Fruit fly (Drosophila melanogaster): ENCODE measurements around the gene CG11317.
A peak's percentile ranks its signal among the peaks of the same experiment; 100 is the strongest.

CG11317 gene

DNA sequence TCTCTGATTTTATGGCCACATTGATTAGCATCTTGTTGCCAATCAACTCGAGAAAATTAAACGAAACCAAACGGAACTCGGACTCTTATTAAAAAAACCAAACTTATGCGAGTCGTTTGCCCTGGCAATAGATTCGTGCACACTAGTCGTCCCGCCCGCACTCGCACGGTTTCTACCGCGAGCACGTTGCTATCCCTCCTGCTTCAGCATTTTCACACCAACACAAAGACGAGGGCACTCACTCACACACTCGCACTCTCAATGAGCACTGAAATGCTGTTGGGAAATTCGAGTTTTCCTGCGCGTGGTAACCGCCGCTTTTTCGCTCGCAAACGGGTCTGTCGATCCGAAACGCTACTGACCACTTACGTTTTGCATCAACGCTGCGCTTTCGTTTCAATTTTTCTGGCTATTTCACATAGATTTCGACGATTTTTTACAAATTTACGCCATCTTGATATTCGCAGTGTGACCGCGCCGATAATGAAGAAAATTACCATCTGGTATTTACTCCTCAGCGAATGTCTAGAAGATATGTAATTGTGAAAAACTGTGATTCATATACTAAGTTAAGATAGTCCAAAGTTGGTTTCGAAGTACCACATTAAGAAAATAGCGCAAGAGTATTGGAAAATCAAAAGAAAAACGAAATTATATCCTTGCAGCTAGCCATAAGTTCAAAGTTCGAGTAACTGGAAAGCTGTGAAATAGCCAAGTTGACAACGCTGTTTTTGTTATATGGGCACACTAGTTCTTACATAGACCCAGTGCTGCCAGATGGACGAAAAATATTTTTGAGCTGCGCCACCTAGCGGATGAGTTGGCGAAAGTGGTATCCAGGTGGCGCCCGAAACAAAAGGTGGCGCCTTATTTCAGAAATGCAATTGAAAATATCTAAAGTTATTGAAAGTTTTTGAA, 36.2 kb downstream of the CG11317 start, which contains the start of gene dco:
Gene dco (minus strand): TSS at position 503 of the 918 bp plus-strand sequence.
- no peak for TF ChIP-seq vnd (GFP tag; IDR thresholded peaks at IDR 0.05; ENCODE audit: partially characterized antibody)
- peak; percentile 49; the same call in 1 of the 2 replicates for TF ChIP-seq ro (GFP tag; IDR thresholded peaks at IDR 0.05)
- TF ChIP-seq h (optimal IDR thresholded peaks at IDR 0.05), result no peak
- peak; percentile 24 for TF ChIP-seq Elba2 (GFP tag; optimal IDR thresholded peaks at IDR 0.05)
- TF ChIP-seq CG10654 (GFP tag; optimal IDR thresholded peaks at IDR 0.05), result peak; percentile 73
- TF ChIP-seq CG10366 (GFP tag; IDR thresholded peaks at IDR 0.05), result peak; percentile 76
- TF ChIP-seq CG1024 (GFP tag; IDR thresholded peaks at IDR 0.05), result peak; percentile 75
- peak; percentile 77 for TF ChIP-seq Chrac-16 (GFP tag; optimal IDR thresholded peaks at IDR 0.05)
- no peak for TF ChIP-seq tup (GFP tag; optimal IDR thresholded peaks at IDR 0.05)
- TF ChIP-seq Med (GFP tag), result peak; percentile 98
- peak; percentile 88 for TF ChIP-seq Mrtf (GFP tag; IDR thresholded peaks at IDR 0.05)
- TF ChIP-seq CG1647 (GFP tag; optimal IDR thresholded peaks at IDR 0.05), result peak; percentile 69
- peak; percentile 26 for TF ChIP-seq luna (GFP tag; optimal IDR thresholded peaks at IDR 0.05)
- peak; percentile 65 for TF ChIP-seq Awh (GFP tag; IDR thresholded peaks at IDR 0.05)
- peak; percentile 22 for TF ChIP-seq pho (GFP tag; optimal IDR thresholded peaks at IDR 0.05)
- peak; percentile 26 for TF ChIP-seq NC2α (GFP tag; optimal IDR thresholded peaks at IDR 0.05)
- TF ChIP-seq BtbVII (GFP tag; optimal IDR thresholded peaks at IDR 0.05), result no peak
- no peak for TF ChIP-seq pros (GFP tag; optimal IDR thresholded peaks at IDR 0.05)
- peak; percentile 83 for TF ChIP-seq CG11560 (tag; IDR thresholded peaks at IDR 0.05)
- TF ChIP-seq CG30431 (GFP tag; optimal IDR thresholded peaks at IDR 0.05), result peak; percentile 69
- no peak for TF ChIP-seq gcm (GFP tag; optimal IDR thresholded peaks at IDR 0.05)
- TF ChIP-seq E2f2 (GFP tag; IDR thresholded peaks at IDR 0.05), result peak; percentile 54
- TF ChIP-seq CoRest (tag; optimal IDR thresholded peaks at IDR 0.05), result peak; percentile 65
- no peak for TF ChIP-seq gsb-n (tag; optimal IDR thresholded peaks at IDR 0.05)
- TF ChIP-seq CG7357 (GFP tag; IDR thresholded peaks at IDR 0.05), result peak; percentile 61; the same call in 1 of the 3 replicates
- 0 out of 2 replicates have a peak, but pooled peaks have one; percentile 41 for TF ChIP-seq CG16779 (GFP tag; IDR thresholded peaks at IDR 0.05)
- no peak for TF ChIP-seq Drgx (GFP tag; IDR thresholded peaks at IDR 0.05)
- TF ChIP-seq Sry-β (GFP tag; optimal IDR thresholded peaks at IDR 0.05), result peak; percentile 95
- TF ChIP-seq CG16863 (GFP tag; optimal IDR thresholded peaks at IDR 0.05), result peak; percentile 71
- peak; percentile 47 for TF ChIP-seq Dp (GFP tag; optimal IDR thresholded peaks at IDR 0.05)
- peak; percentile 73 for TF ChIP-seq Hr3 (GFP tag; optimal IDR thresholded peaks at IDR 0.05)
- peak; percentile 63 for TF ChIP-seq gro (GFP tag; optimal IDR thresholded peaks at IDR 0.05)
- peak; percentile 36 for TF ChIP-seq CG2116 (GFP tag; optimal IDR thresholded peaks at IDR 0.05)
- peak; percentile 13 for TF ChIP-seq yki (optimal IDR thresholded peaks at IDR 0.05)
- TF ChIP-seq Pdp1 (GFP tag; optimal IDR thresholded peaks at IDR 0.05), result peak; percentile 81 to 87
- no peak for TF ChIP-seq CG10431 (GFP tag; optimal IDR thresholded peaks at IDR 0.05)
- peak; percentile 30 for TF ChIP-seq NK7.1 (GFP tag; optimal IDR thresholded peaks at IDR 0.05)
- TF ChIP-seq lmd (GFP tag; IDR thresholded peaks at IDR 0.05), result peak; percentile 88
- no peak for TF ChIP-seq Kr (GFP tag; optimal IDR thresholded peaks at IDR 0.05)
- peak; percentile 57 for TF ChIP-seq dm (GFP tag; optimal IDR thresholded peaks at IDR 0.05)
- TF ChIP-seq Poxn (GFP tag; IDR thresholded peaks at IDR 0.05), result no peak
- peak; percentile 8 for TF ChIP-seq lbe (GFP tag; optimal IDR thresholded peaks at IDR 0.05)
- peak; percentile 69 for TF ChIP-seq shn (GFP tag; optimal IDR thresholded peaks at IDR 0.05)
- no peak for TF ChIP-seq CG15479 (GFP tag; optimal IDR thresholded peaks at IDR 0.05)
- peak; percentile 96 for TF ChIP-seq CG33213 (GFP tag; optimal IDR thresholded peaks at IDR 0.05)
- TF ChIP-seq sr (GFP tag; IDR thresholded peaks at IDR 0.05), result peak; percentile 13; the same call in 1 of the 3 replicates
- peak; percentile 61 for TF ChIP-seq CG6689 (GFP tag; IDR thresholded peaks at IDR 0.05)
- TF ChIP-seq Sox100B (GFP tag; optimal IDR thresholded peaks at IDR 0.05), result no peak
- TF ChIP-seq CG11695 (GFP tag; IDR thresholded peaks at IDR 0.05), result 0 out of 3 replicates have a peak, but pooled peaks have one; percentile 19
- TF ChIP-seq sna (GFP tag; IDR thresholded peaks at IDR 0.05; ENCODE audit: partially characterized antibody), result no peak
